Fruit fly (Drosophila melanogaster) S2 (cell line): ENCODE data around the gene Npc2a.

ENCODE experiments used
- CG8478 ChIP-seq: fragments of >200 bp; optimal IDR thresholded peaks from 2 replicates; lab custom pipeline; 2018
- CTCF ChIP-seq, 2 experiments: fragments of >200 bp; optimal IDR thresholded peaks; 2 replicates each; lab custom pipeline; 2018

The Npc2a gene

dm6 chr2L:1979196-1979818 is 8.8 kb upstream of the Npc2a start:
- no peak for TF ChIP-seq CG8478 (lab: Kevin White, UChicago)
- TF ChIP-seq CTCF (optimal IDR thresholded peaks at IDR 0.05; lab: Kevin White, UChicago): no peak

dm6 chr2L:1980708-1981339 is 7.3 kb upstream of the Npc2a start, which contains the start of the genes CG15356 and CG15362:
Gene CG15356, minus strand, starts transcription at chr2L:1980755.
Gene CG15362, plus strand, starts transcription at chr2L:1981176.
- TF ChIP-seq CG8478 (lab: Kevin White, UChicago) (no peak), CTCF (optimal IDR thresholded peaks at IDR 0.05; lab: Kevin White, UChicago) (no peak)

dm6 chr2L:1981726-1982367 is 6.2 kb upstream of the Npc2a start, which contains the start of gene CG7289:
Gene CG7289, plus strand, starts transcription at chr2L:1982217.
- TF ChIP-seq CTCF (optimal IDR thresholded peaks at IDR 0.05; lab: Kevin White, UChicago): no peak
- TF ChIP-seq CG8478 (lab: Kevin White, UChicago): no peak

dm6 chr2L:1986343-1987280 is 1.5 kb upstream of the Npc2a start:
- TF ChIP-seq CTCF (optimal IDR thresholded peaks at IDR 0.05; lab: Kevin White, UChicago): no peak
- no peak for TF ChIP-seq CG8478 (lab: Kevin White, UChicago)

- no peak for TF ChIP-seq CTCF (optimal IDR thresholded peaks at IDR 0.05; lab: Kevin White, UChicago)
- no peak for TF ChIP-seq CG8478 (lab: Kevin White, UChicago)
Observed at dm6 chr2L:1987434-1988191, 477 bp upstream of the Npc2a start, which contains the start of gene Got2. Gene Got2, minus strand, starts transcription at chr2L:1987758.

- no peak for TF ChIP-seq CG8478 (lab: Kevin White, UChicago)
- TF ChIP-seq CTCF (optimal IDR thresholded peaks at IDR 0.05; lab: Kevin White, UChicago): no peak
Observed at dm6 chr2L:1989278-1989918, 1.3 kb downstream of the Npc2a start.

- TF ChIP-seq CTCF (optimal IDR thresholded peaks at IDR 0.05; lab: Kevin White, UChicago): no peak
- TF ChIP-seq CG8478 (lab: Kevin White, UChicago): no peak
Observed at dm6 chr2L:1992060-1992459, 4.0 kb downstream of the Npc2a start, which contains the start of gene Obp22a. Gene Obp22a, minus strand, starts transcription at chr2L:1992160.

- TF ChIP-seq CTCF (optimal IDR thresholded peaks at IDR 0.05; lab: Kevin White, UChicago) (no peak), CG8478 (lab: Kevin White, UChicago) (no peak)
Observed at dm6 chr2L:2006082-2006669, 18.1 kb downstream of the Npc2a start, which contains the start of gene CG33543. Gene CG33543, minus strand, starts transcription at chr2L:2006313.

- no peak for TF ChIP-seq CG8478 (lab: Kevin White, UChicago)
- no peak for TF ChIP-seq CTCF (optimal IDR thresholded peaks at IDR 0.05; lab: Kevin White, UChicago)
Observed at dm6 chr2L:2007093-2007492, 19.0 kb downstream of the Npc2a start, which contains the start of gene CG15353. Gene CG15353, minus strand, starts transcription at chr2L:2007193.

- no peak for TF ChIP-seq CG8478 (lab: Kevin White, UChicago)
- TF ChIP-seq CTCF (optimal IDR thresholded peaks at IDR 0.05; lab: Kevin White, UChicago): no peak
Observed at dm6 chr2L:2008114-2008513, 20.0 kb downstream of the Npc2a start, which contains the start of gene Nplp4. Gene Nplp4, plus strand, starts transcription at chr2L:2008414.

dm6 chr2L:2008980-2009954 is 21.2 kb downstream of the Npc2a start, which contains the start of gene CG4238:
Gene CG4238, plus strand, starts transcription at chr2L:2009859.
- TF ChIP-seq CG8478 (lab: Kevin White, UChicago) (no peak), CTCF (optimal IDR thresholded peaks at IDR 0.05; lab: Kevin White, UChicago) (peak; percentile 1 to 30)
